Worm (Caenorhabditis elegans) whole organism, L1 larva: ENCODE results near the gene ccr-4.

Experiments
- aly-2 ChIP-seq: fragments of 150-350 bp; optimal IDR thresholded peaks from 2 replicates; lab custom pipeline; 2014; ENCODE audit warnings: missing biosample characterization, missing genetic modification characterization
- ama-1 ChIP-seq: fragments of 150-350 bp; optimal IDR thresholded peaks from 2 replicates; lab custom pipeline; 2014
- blmp-1 ChIP-seq: fragments of 150-350 bp; optimal IDR thresholded peaks from 2 replicates; lab custom pipeline; 2014; ENCODE audit warnings: missing biosample characterization, missing genetic modification characterization
- ceh-82 ChIP-seq, 3 experiments: fragments of 150-350 bp in 1 of 3; sonication (generic microtip) in 2 of 3; optimal IDR thresholded peaks; 2 replicates each; lab custom pipeline; 2014 to 2017; ENCODE audit warnings: missing biosample characterization in 3 of 3, missing genetic modification characterization in 3 of 3
- ces-1 ChIP-seq: fragments of 150-350 bp; optimal IDR thresholded peaks from 2 replicates; lab custom pipeline; 2014; ENCODE audit warnings: missing biosample characterization, missing genetic modification reagents, missing genetic modification characterization
- egl-27 ChIP-seq, 2 experiments: fragments of 150-350 bp in 1 of 2; sonication (generic microtip); optimal IDR thresholded peaks; 3 replicates each; lab custom pipeline; 2017 to 2018; ENCODE audit warnings: missing biosample characterization in 2 of 2, missing genetic modification characterization in 2 of 2, missing genetic modification reagents in 2 of 2
- fkh-10 ChIP-seq: sonication (generic microtip); optimal IDR thresholded peaks from 2 replicates; lab custom pipeline; 2017; ENCODE audit warnings: missing biosample characterization, missing genetic modification reagents, missing genetic modification characterization
- lin-13 ChIP-seq: fragments of 150-350 bp; optimal IDR thresholded peaks from 2 replicates; lab custom pipeline; 2014; ENCODE audit warnings: missing biosample characterization, missing genetic modification reagents, missing genetic modification characterization
- lir-3 ChIP-seq: sonication (generic microtip); optimal IDR thresholded peaks from 2 replicates; lab custom pipeline; 2016; ENCODE audit warnings: mild to moderate bottlenecking, missing genetic modification characterization, moderate library complexity, missing compliant biosample characterization; ENCODE audit not compliant: poor library complexity
- mdl-1 ChIP-seq, 2 experiments: fragments of 150-350 bp; optimal IDR thresholded peaks; 2 replicates each; lab custom pipeline; 2014 to 2017; ENCODE audit warnings: missing biosample characterization in 2 of 2, missing genetic modification characterization in 2 of 2, inconsistent platforms in 1 of 2
- nhr-76 ChIP-seq: sonication (generic microtip); optimal IDR thresholded peaks from 2 replicates; lab custom pipeline; 2017; ENCODE audit warnings: missing biosample characterization, missing genetic modification characterization
- pqm-1 ChIP-seq: sonication (generic microtip); optimal IDR thresholded peaks from 3 replicates; lab custom pipeline; 2017; ENCODE audit warnings: missing biosample characterization, missing genetic modification characterization
- snpc-4 ChIP-seq: fragments of 150-350 bp; optimal IDR thresholded peaks from 2 replicates; lab custom pipeline; 2014; ENCODE audit warnings: missing biosample characterization, missing genetic modification characterization
- tbx-2 ChIP-seq: sonication (generic microtip); optimal IDR thresholded peaks from 2 replicates; lab custom pipeline; 2016; ENCODE audit warnings: missing genetic modification characterization, missing compliant biosample characterization

DNA sequence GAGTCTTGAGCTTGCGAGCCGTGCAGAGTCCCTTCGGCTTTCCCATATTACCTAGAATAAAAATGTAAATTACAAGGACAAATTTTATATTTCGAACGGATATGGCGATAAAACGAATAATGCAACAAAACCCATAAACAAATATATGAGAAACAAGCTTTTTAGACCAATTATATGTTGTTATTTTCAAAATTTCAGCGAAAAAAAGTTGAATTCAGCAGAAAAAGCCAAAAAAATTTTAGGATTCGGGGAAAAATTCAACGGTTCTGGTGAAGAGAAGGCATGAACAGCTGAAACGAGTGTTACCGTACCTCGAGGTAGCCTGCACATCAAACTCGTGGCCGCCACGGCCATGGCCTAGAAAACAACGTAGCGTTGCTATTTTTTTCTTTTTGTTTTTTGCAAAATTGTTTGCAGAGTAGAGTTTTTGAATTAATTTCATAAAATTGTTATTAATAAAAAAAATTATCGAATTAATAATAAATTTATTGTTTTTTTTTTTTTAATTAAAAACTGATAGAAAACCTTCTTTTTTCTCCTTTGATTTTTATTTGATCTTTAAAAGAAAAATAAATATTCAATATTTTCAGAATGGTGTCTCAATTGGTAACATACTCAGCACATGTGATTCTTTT, 29.8 kb downstream of the ccr-4 start, which contains the start of the genes rps-23 and dpm-3:
- TF ChIP-seq lir-3 (tag; lab: Kevin White, UChicago): peak; percentile 96
- peak; percentile 75 for TF ChIP-seq snpc-4
- peak; percentile 81 for TF ChIP-seq aly-2
- TF ChIP-seq ama-1 (lab: Kevin White, UChicago): peak; percentile 20
- TF ChIP-seq lin-13: peak; percentile 93
- TF ChIP-seq blmp-1: peak; percentile 82
- TF ChIP-seq fkh-10 (GFP tag; lab: Kevin White, UChicago): peak; percentile 81
- TF ChIP-seq tbx-2 (tag; lab: Kevin White, UChicago): peak; percentile 95
- peak; percentile 91 to 98 (median 93) for TF ChIP-seq ceh-82 (tag; optimal IDR thresholded peaks at IDR 0.05; lab: Kevin White, UChicago)
- TF ChIP-seq ces-1 (GFP tag; lab: Kevin White, UChicago): no peak
- peak in 1 of 2 experiments; percentile 87 for TF ChIP-seq mdl-1 (tag; optimal IDR thresholded peaks at IDR 0.05; lab: Kevin White, UChicago)
- TF ChIP-seq nhr-76: no peak
- no peak for TF ChIP-seq egl-27 (tag; optimal IDR thresholded peaks at IDR 0.05; lab: Kevin White, UChicago)
- no peak for TF ChIP-seq pqm-1 (tag; lab: Kevin White, UChicago)
